Worm (Caenorhabditis elegans) whole organism, L3 larva: ENCODE results near the gene C04C3.6.

Experiments used
- ZK546.5 ChIP-seq: sonication (generic microtip); optimal IDR thresholded peaks from 2 replicates; lab custom pipeline; 2017; ENCODE audit warnings: missing biosample characterization, missing genetic modification characterization
- daf-12 ChIP-seq: fragments of 150-350 bp; optimal IDR thresholded peaks from 2 replicates; lab custom pipeline; 2014; ENCODE audit warnings: missing biosample characterization, missing genetic modification reagents, missing genetic modification characterization
- fkh-10 ChIP-seq: sonication (generic microtip); optimal IDR thresholded peaks from 2 replicates; lab custom pipeline; 2017; ENCODE audit warnings: missing biosample characterization, missing genetic modification reagents, missing genetic modification characterization
- mml-1 ChIP-seq: fragments of 150-350 bp; sonication (generic microtip); optimal IDR thresholded peaks from 3 replicates; lab custom pipeline; 2014; ENCODE audit warnings: missing biosample characterization, missing genetic modification characterization
- pha-4 ChIP-seq: fragments of 150-350 bp; optimal IDR thresholded peaks from 2 replicates; lab custom pipeline; 2014; ENCODE audit warnings: missing biosample characterization, missing genetic modification reagents, missing genetic modification characterization
- unc-62 ChIP-seq: fragments of 150-350 bp; sonication (generic microtip); optimal IDR thresholded peaks from 4 replicates; lab custom pipeline; 2014; ENCODE audit warnings: missing biosample characterization, missing genetic modification reagents, missing genetic modification characterization

DNA sequence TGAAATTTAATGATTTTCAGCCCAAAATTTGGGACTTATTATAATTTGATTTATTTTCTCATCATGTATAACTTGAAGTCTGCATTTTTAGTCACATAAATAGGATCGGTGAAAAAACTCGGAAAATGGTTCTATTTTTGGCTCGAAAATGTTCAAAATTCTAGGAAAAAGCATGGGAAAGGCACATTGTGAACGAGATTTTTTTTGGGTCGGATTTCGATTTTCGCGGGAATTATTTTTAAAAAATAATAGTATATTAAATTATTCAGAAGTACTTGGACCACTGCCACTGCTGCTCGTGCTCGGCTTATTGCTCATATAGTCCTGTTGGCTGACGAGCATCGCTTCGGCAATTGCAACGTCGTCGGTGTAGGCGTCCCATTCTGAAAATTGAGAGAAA, 49.0 kb downstream of the C04C3.6 start:
- TF ChIP-seq ZK546.5 (tag; lab: Kevin White, UChicago) (no peak), unc-62 (GFP tag; lab: Kevin White, UChicago) (no peak), mml-1 (tag; lab: Kevin White, UChicago) (no peak), pha-4 (tag; lab: Kevin White, UChicago) (no peak), daf-12 (tag; lab: Kevin White, UChicago) (no peak), fkh-10 (GFP tag; lab: Kevin White, UChicago) (no peak)
